Worm (Caenorhabditis elegans): ENCODE measurements around the gene D1079.1.

Gene D1079.1

DNA sequence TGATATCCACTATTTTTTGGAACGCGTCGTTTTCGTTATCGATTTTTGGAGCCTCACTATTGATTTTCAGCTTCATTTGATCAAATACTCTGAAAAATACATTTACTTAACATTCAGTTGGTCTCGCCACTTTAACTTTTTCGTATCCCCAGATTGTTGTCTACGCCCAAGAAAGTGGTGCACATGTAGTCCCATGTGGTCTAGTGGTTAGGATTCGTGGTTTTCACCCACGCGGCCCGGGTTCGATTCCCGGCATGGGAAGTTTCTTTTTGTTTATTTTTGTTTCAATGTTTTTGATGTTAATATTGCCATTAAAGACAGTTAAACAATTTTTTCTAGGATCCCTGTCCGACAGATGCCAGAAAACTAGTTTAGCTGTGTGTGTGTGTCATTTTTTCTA lies 41.1 kb downstream of the D1079.1 start (continued):
- TF ChIP-seq ZK546.5 (tag; optimal IDR thresholded peaks at IDR 0.05) = no peak
- no peak for TF ChIP-seq aly-2 (tag; optimal IDR thresholded peaks at IDR 0.05)
- peak; percentile 67 for TF ChIP-seq hlh-30 (tag; optimal IDR thresholded peaks at IDR 0.05; ENCODE audit: insufficient read depth)
- peak; percentile 49 for TF ChIP-seq nhr-102 (tag; optimal IDR thresholded peaks at IDR 0.05)

DNA sequence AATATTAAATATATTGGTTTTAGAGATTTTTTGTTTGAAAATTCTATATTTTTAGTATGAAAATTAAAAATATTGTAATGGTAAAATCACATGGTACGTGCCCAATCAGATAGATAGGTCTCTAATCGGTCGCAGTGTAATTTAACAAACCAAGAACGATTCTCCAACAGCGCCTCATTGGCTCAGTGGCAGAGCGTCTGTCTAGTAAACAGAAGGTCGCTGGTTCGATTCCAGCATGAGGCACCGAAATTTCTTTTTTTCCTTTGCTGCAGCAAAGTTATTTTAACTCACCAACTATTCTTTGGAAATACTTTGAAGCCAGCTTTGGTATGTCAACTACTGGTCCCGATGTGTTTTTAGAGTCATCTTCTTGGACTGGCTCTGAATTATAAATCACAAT lies 41.9 kb downstream of the D1079.1 start:
- TF ChIP-seq sdz-12 (GFP tag; optimal IDR thresholded peaks at IDR 0.05) = no peak
- TF ChIP-seq unc-130 (GFP tag; optimal IDR thresholded peaks at IDR 0.05) = peak; percentile 48
- TF ChIP-seq daf-19 (GFP tag; conservative IDR thresholded peaks at IDR 0.05) = no peak
- TF ChIP-seq egl-43 (GFP tag; IDR thresholded peaks at IDR 0.05) = peak; percentile 77
- peak; percentile 9 for TF ChIP-seq lir-3 (tag; optimal IDR thresholded peaks at IDR 0.05)
- TF ChIP-seq nhr-25 (tag; optimal IDR thresholded peaks at IDR 0.05; ENCODE audit: borderline replicate concordance, insufficient read depth) = no peak
- no peak for TF ChIP-seq lin-13 (GFP tag; optimal IDR thresholded peaks at IDR 0.05)
- peak; percentile 45 for TF ChIP-seq T26A8.4 (GFP tag; IDR thresholded peaks at IDR 0.05)
- TF ChIP-seq set-16 (GFP tag; IDR thresholded peaks at IDR 0.05) = no peak
- no peak for TF ChIP-seq lin-39 (tag; optimal IDR thresholded peaks at IDR 0.05)
- no peak for TF ChIP-seq nhr-237 (tag; optimal IDR thresholded peaks at IDR 0.05)
- TF ChIP-seq egl-27 (tag; optimal IDR thresholded peaks at IDR 0.05) = no peak
- TF ChIP-seq mdt-29 (GFP tag; IDR thresholded peaks at IDR 0.05) = no peak
- TF ChIP-seq F44E2.7 (GFP tag; IDR thresholded peaks at IDR 0.05) = peak; percentile 76; the same call in 1 of the 2 replicates
- no peak for TF ChIP-seq ceh-28 (tag; optimal IDR thresholded peaks at IDR 0.05)
- TF ChIP-seq lin-15B (tag; optimal IDR thresholded peaks at IDR 0.05) = no peak
- TF ChIP-seq skn-1 (tag; optimal IDR thresholded peaks at IDR 0.05) = no peak
- TF ChIP-seq Y105C5A.15 (GFP tag; IDR thresholded peaks at IDR 0.05) = no peak
- TF ChIP-seq dpl-1 (GFP tag; optimal IDR thresholded peaks at IDR 0.05) = no peak
- no peak for TF ChIP-seq nhr-28 (tag; optimal IDR thresholded peaks at IDR 0.05)
- TF ChIP-seq gei-8 (GFP tag; optimal IDR thresholded peaks at IDR 0.05) = no peak
- TF ChIP-seq zfp-3 (GFP tag; conservative IDR thresholded peaks at IDR 0.05) = no peak
- peak; percentile 71 for TF ChIP-seq hmg-1.1 (GFP tag; IDR thresholded peaks at IDR 0.05)
- TF ChIP-seq nhr-48 (tag; optimal IDR thresholded peaks at IDR 0.05) = no peak
- TF ChIP-seq madf-5 (GFP tag; IDR thresholded peaks at IDR 0.05) = 0 out of 4 replicates have a peak, but pooled peaks of 1 of the 2 experiments have one; percentile 67
- TF ChIP-seq nhr-41 (GFP tag; IDR thresholded peaks at IDR 0.05) = no peak
- TF ChIP-seq spr-3 (GFP tag; optimal IDR thresholded peaks at IDR 0.05) = no peak
- peak; percentile 32; the same call in 1 of the 2 replicates for TF ChIP-seq ceh-20 (GFP tag; IDR thresholded peaks at IDR 0.05)
- TF ChIP-seq lin-38 (GFP tag; IDR thresholded peaks at IDR 0.05) = peak; percentile 72
- no peak for TF ChIP-seq zip-2 (tag; optimal IDR thresholded peaks at IDR 0.05)
- TF ChIP-seq mdl-1 (tag; optimal IDR thresholded peaks at IDR 0.05) = peak in 1 of 2 experiments; percentile 33
- no peak for TF ChIP-seq ZK546.5 (tag; optimal IDR thresholded peaks at IDR 0.05)
- no peak for TF ChIP-seq dve-1 (tag; optimal IDR thresholded peaks at IDR 0.05; ENCODE audit: insufficient read depth)
- no peak for TF ChIP-seq ama-1 (optimal IDR thresholded peaks at IDR 0.05)
- TF ChIP-seq ztf-11 (tag; optimal IDR thresholded peaks at IDR 0.05) = no peak
- no peak for TF ChIP-seq ces-1 (GFP tag; optimal IDR thresholded peaks at IDR 0.05)
- no peak for TF ChIP-seq daf-8 (GFP tag; IDR thresholded peaks at IDR 0.05)
- no peak for TF ChIP-seq nhr-76 (tag; optimal IDR thresholded peaks at IDR 0.05)
- no peak for TF ChIP-seq fkh-10 (GFP tag; optimal IDR thresholded peaks at IDR 0.05)
- TF ChIP-seq aly-2 (tag; optimal IDR thresholded peaks at IDR 0.05) = no peak
- TF ChIP-seq dmd-9 (GFP tag; IDR thresholded peaks at IDR 0.05) = no peak
- no peak for TF ChIP-seq nhr-6 (tag; optimal IDR thresholded peaks at IDR 0.05)
- TF ChIP-seq nhr-42 (GFP tag; IDR thresholded peaks at IDR 0.05) = no peak
- no peak for TF ChIP-seq spr-1 (tag; optimal IDR thresholded peaks at IDR 0.05)
- no peak for TF ChIP-seq ZK337.2 (GFP tag; IDR thresholded peaks at IDR 0.05)
- TF ChIP-seq daf-16 (GFP tag; optimal IDR thresholded peaks at IDR 0.05) = peak; percentile 13 to 75
- peak; percentile 73 for TF ChIP-seq daf-16 (tag; optimal IDR thresholded peaks at IDR 0.05)
- peak; percentile 74 for TF ChIP-seq arid-1 (GFP tag; conservative IDR thresholded peaks at IDR 0.05)
